Worm (Caenorhabditis elegans) whole organism, L4 larva: Measurements from ENCODE around the gene T05C12.1.

ENCODE experiments used
- nhr-25 ChIP-seq: sonication (generic microtip); optimal IDR thresholded peaks from 2 replicates; lab custom pipeline; 2017; ENCODE audit warnings: missing genetic modification characterization, mild to moderate bottlenecking, missing compliant biosample characterization, antibody characterized with exemption, moderate library complexity, borderline replicate concordance; ENCODE audit not compliant: insufficient read depth
- ztf-7 ChIP-seq: fragments of 150-350 bp; optimal IDR thresholded peaks from 2 replicates; lab custom pipeline; 2014; ENCODE audit warnings: missing biosample characterization, missing genetic modification characterization

- no peak for TF ChIP-seq nhr-25 (tag; lab: Kevin White, UChicago)
- TF ChIP-seq ztf-7: no peak
Measured at ce11 chrII:8209476-8209875, 36.0 kb downstream of the T05C12.1 start, which contains the start of gene M110.8.
